Worm (Caenorhabditis elegans): ENCODE results near the gene srg-69.

The srg-69 gene

DNA sequence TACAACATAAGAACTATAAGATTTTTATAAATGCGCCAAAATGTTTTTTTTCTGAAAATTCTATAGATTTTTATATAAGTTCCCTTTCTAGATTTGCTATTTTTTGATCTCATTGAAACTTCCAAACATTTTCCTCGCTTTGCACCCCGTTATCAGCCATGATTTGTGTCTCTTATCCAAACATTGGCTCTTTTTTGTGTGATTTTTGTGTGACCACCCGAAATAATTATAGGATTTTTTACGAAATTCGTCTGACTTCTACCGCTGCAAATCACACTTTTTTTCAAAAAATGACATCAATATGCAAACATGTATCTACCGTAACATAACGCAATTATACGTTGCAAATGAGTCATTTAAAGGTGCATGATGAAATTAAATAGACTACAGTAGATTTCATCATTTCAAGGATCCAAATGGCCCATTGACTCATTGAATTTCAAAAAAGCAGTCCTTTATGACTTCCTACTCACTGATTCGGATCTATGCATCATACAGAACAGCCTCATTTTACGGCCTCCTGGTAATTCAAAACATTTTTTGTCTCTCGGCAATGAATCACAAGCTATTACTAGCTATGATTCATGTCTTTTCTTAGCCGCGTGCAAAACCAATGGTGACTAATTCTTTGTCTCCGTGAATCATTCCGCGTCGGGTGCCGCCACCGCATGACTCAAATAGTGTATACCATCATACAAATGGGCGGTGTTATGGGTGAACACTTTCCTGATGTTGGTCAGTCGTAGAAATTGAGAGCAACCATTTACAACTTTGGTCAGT, 22.9 kb upstream of the srg-69 start:
- TF ChIP-seq nhr-48 (tag; optimal IDR thresholded peaks at IDR 0.05) (no peak), nhr-42 (GFP tag; IDR thresholded peaks at IDR 0.05) (no peak), vab-7 (GFP tag; IDR thresholded peaks at IDR 0.05) (no peak), ceh-82 (tag; optimal IDR thresholded peaks at IDR 0.05) (no peak), ceh-62 (tag; optimal IDR thresholded peaks at IDR 0.05) (no peak), ceh-20 (GFP tag; IDR thresholded peaks at IDR 0.05) (no peak), ces-1 (GFP tag; optimal IDR thresholded peaks at IDR 0.05) (no peak), mdt-29 (GFP tag; IDR thresholded peaks at IDR 0.05) (no peak), arid-1 (GFP tag; conservative IDR thresholded peaks at IDR 0.05) (no peak), nhr-111 (GFP tag; optimal IDR thresholded peaks at IDR 0.05) (no peak), dve-1 (tag; optimal IDR thresholded peaks at IDR 0.05; ENCODE audit: insufficient read depth) (peak; percentile 21), Y5F2A.4 (GFP tag; optimal IDR thresholded peaks at IDR 0.05) (no peak), T26A8.4 (GFP tag; IDR thresholded peaks at IDR 0.05) (no peak), pqm-1 (tag; optimal IDR thresholded peaks at IDR 0.05) (peak; percentile 76), lin-38 (GFP tag; IDR thresholded peaks at IDR 0.05) (no peak), Y75B8A.6 (GFP tag; IDR thresholded peaks at IDR 0.05) (no peak), duxl-1 (tag; optimal IDR thresholded peaks at IDR 0.05; ENCODE audit: poor library complexity) (peak; percentile 7), nhr-25 (tag; optimal IDR thresholded peaks at IDR 0.05; ENCODE audit: borderline replicate concordance, insufficient read depth) (no peak), mep-1 (tag; optimal IDR thresholded peaks at IDR 0.05) (no peak), F44E2.7 (GFP tag; IDR thresholded peaks at IDR 0.05) (no peak), unc-62 (GFP tag; optimal IDR thresholded peaks at IDR 0.05 in 1 of 2) (peak in 1 of 2 experiments; percentile 96), unc-62 (tag; optimal IDR thresholded peaks at IDR 0.05) (no peak), ZK337.2 (GFP tag; IDR thresholded peaks at IDR 0.05) (no peak), nhr-237 (tag; optimal IDR thresholded peaks at IDR 0.05) (no peak), pha-4 (GFP tag; IDR thresholded peaks at IDR 0.05) (no peak), pha-4 (tag; optimal IDR thresholded peaks at IDR 0.05) (peak; percentile 5), spr-3 (GFP tag; optimal IDR thresholded peaks at IDR 0.05) (no peak), nhr-6 (tag; optimal IDR thresholded peaks at IDR 0.05) (peak; percentile 62), Y105C5A.15 (GFP tag; IDR thresholded peaks at IDR 0.05) (no peak), fos-1 (tag; optimal IDR thresholded peaks at IDR 0.05) (peak; percentile 44), mdl-1 (tag; optimal IDR thresholded peaks at IDR 0.05) (peak; percentile 35 to 37), zag-1 (tag; optimal IDR thresholded peaks at IDR 0.05) (no peak), ceh-32 (tag; optimal IDR thresholded peaks at IDR 0.05; ENCODE audit: poor library complexity) (no peak), rbr-2 (tag; optimal IDR thresholded peaks at IDR 0.05) (no peak), Y48G9A.11 (GFP tag; IDR thresholded peaks at IDR 0.05) (no peak), ama-1 (optimal IDR thresholded peaks at IDR 0.05) (no peak), hlh-11 (tag; optimal IDR thresholded peaks at IDR 0.05) (peak; percentile 2), R02D3.7 (tag; optimal IDR thresholded peaks at IDR 0.05) (no peak), zfp-3 (GFP tag; conservative IDR thresholded peaks at IDR 0.05) (no peak), F26F4.8 (GFP tag; conservative IDR thresholded peaks at IDR 0.05) (no peak), daf-8 (GFP tag; IDR thresholded peaks at IDR 0.05) (no peak), nhr-77 (tag; optimal IDR thresholded peaks at IDR 0.05) (no peak), nhr-76 (tag; optimal IDR thresholded peaks at IDR 0.05) (no peak), skn-1 (tag; optimal IDR thresholded peaks at IDR 0.05) (no peak), F49E8.2 (tag; optimal IDR thresholded peaks at IDR 0.05; ENCODE audit: borderline replicate concordance) (no peak), egl-27 (tag; optimal IDR thresholded peaks at IDR 0.05) (no peak), dmd-6 (GFP tag; IDR thresholded peaks at IDR 0.05) (peak; percentile 64), hlh-30 (tag; optimal IDR thresholded peaks at IDR 0.05; ENCODE audit: insufficient read depth) (peak; percentile 38), hif-1 (tag; optimal IDR thresholded peaks at IDR 0.05) (peak in 1 of 2 experiments; percentile 9), spr-1 (tag; optimal IDR thresholded peaks at IDR 0.05) (no peak)
